Fruit fly (Drosophila melanogaster): ENCODE results near the gene Nep5.

- TF ChIP-seq Sin3A (optimal IDR thresholded peaks at IDR 0.05) (no peak), insv (optimal IDR thresholded peaks at IDR 0.05) (no peak), h (optimal IDR thresholded peaks at IDR 0.05) (no peak), psq (optimal IDR thresholded peaks at IDR 0.05) (no peak), Myc (optimal IDR thresholded peaks at IDR 0.05) (no peak)
Observed at dm6 chr3R:27026009-27026408, 38.0 kb downstream of the Nep5 start, which contains the start of gene CG6271.

All from Kc167 (cell line).